Worm (Caenorhabditis elegans) whole organism, L1 larva: ENCODE results near the gene ZK154.6.

Experiments
- C04F5.9 ChIP-seq: sonication (generic microtip); optimal IDR thresholded peaks from 2 replicates; lab custom pipeline; 2016; ENCODE audit warnings: missing genetic modification characterization, missing compliant biosample characterization
- C16A3.4 ChIP-seq: fragments of 150-350 bp; optimal IDR thresholded peaks from 2 replicates; lab custom pipeline; 2014; ENCODE audit warnings: missing biosample characterization, missing genetic modification characterization
- F16B12.6 ChIP-seq: fragments of 150-350 bp; optimal IDR thresholded peaks from 2 replicates; lab custom pipeline; 2014; ENCODE audit warnings: missing biosample characterization, missing genetic modification characterization
- Y116A8C.19 ChIP-seq: sonication (generic microtip); optimal IDR thresholded peaks from 2 replicates; lab custom pipeline; 2016; ENCODE audit warnings: missing compliant biosample characterization, missing genetic modification characterization, borderline replicate concordance
- aha-1 ChIP-seq: fragments of 150-350 bp; optimal IDR thresholded peaks from 2 replicates; lab custom pipeline; 2014; ENCODE audit warnings: missing biosample characterization, missing genetic modification characterization
- ama-1 ChIP-seq: fragments of 150-350 bp; optimal IDR thresholded peaks from 2 replicates; lab custom pipeline; 2014
- ceh-8 ChIP-seq: fragments of 200-800 bp; sonication (Bioruptor generic); optimal IDR thresholded peaks from 2 replicates; lab custom pipeline; 2018; ENCODE audit warnings: mild to moderate bottlenecking, missing genetic modification characterization, moderate library complexity, missing compliant biosample characterization
- ceh-88 ChIP-seq: fragments of 200-800 bp; sonication (Bioruptor generic); IDR thresholded peaks from 2 replicates; pipeline ENCODE4 v1.3.6; 2022; ENCODE audit warnings: missing genetic modification characterization, missing compliant biosample characterization
- ces-1 ChIP-seq: fragments of 150-350 bp; optimal IDR thresholded peaks from 2 replicates; lab custom pipeline; 2014; ENCODE audit warnings: missing biosample characterization, missing genetic modification reagents, missing genetic modification characterization
- dsc-1 ChIP-seq: sonication (generic microtip); optimal IDR thresholded peaks from 2 replicates; lab custom pipeline; 2016; ENCODE audit warnings: mild to moderate bottlenecking, missing genetic modification characterization, missing compliant biosample characterization
- efl-1 ChIP-seq, 4 experiments: fragments of 150-350 bp; optimal IDR thresholded peaks in 3 of 4; peaks in 1 of 4; 1 replicate in 1 of 4; 2 replicates in 3 of 4; lab custom pipeline; 2014; ENCODE audit warnings: missing biosample characterization in 2 of 4, missing genetic modification characterization in 2 of 4, missing genetic modification reagents in 2 of 4
- efl-3 ChIP-seq: fragments of 200-800 bp; sonication (Bioruptor generic); optimal IDR thresholded peaks from 2 replicates; lab custom pipeline; 2018; ENCODE audit warnings: mild to moderate bottlenecking, missing genetic modification characterization, missing compliant biosample characterization
- egl-27 ChIP-seq, 2 experiments: fragments of 150-350 bp in 1 of 2; sonication (generic microtip); optimal IDR thresholded peaks; 3 replicates each; lab custom pipeline; 2017 to 2018; ENCODE audit warnings: missing biosample characterization in 2 of 2, missing genetic modification characterization in 2 of 2, missing genetic modification reagents in 2 of 2
- elt-2 ChIP-seq: sonication (generic microtip); optimal IDR thresholded peaks from 2 replicates; lab custom pipeline; 2016; ENCODE audit warnings: missing genetic modification characterization, mild to moderate bottlenecking, inconsistent platforms, missing compliant biosample characterization, missing genetic modification reagents
- elt-3 ChIP-seq, 6 experiments: fragments of 150-350 bp in 1 of 6; sonication (generic microtip); optimal IDR thresholded peaks; 2 replicates each; lab custom pipeline; 2017 to 2018; ENCODE audit warnings: missing biosample characterization in 6 of 6, missing genetic modification characterization in 6 of 6, inconsistent platforms in 1 of 6
- ets-5 ChIP-seq: fragments of 200-800 bp; sonication (Bioruptor generic); IDR thresholded peaks from 2 replicates; pipeline ENCODE4 v1.3.6; 2022; ENCODE audit warnings: missing genetic modification characterization, missing compliant biosample characterization
- fos-1 ChIP-seq: fragments of 150-350 bp; optimal IDR thresholded peaks from 2 replicates; lab custom pipeline; 2014; ENCODE audit warnings: missing biosample characterization, missing genetic modification characterization
- grh-1 ChIP-seq: fragments of 200-800 bp; sonication (Bioruptor generic); IDR thresholded peaks from 2 replicates; pipeline ENCODE4 v1.3.6; 2022; ENCODE audit warnings: missing genetic modification reagents, missing genetic modification characterization, missing compliant biosample characterization
- hlh-4 ChIP-seq: sonication (generic microtip); optimal IDR thresholded peaks from 2 replicates; lab custom pipeline; 2016; ENCODE audit warnings: mild to moderate bottlenecking, missing genetic modification characterization, missing compliant biosample characterization
- isw-1 ChIP-seq: fragments of 200-800 bp; sonication (Bioruptor generic); IDR thresholded peaks from 2 replicates; pipeline ENCODE4 v1.3.6; 2022; ENCODE audit warnings: missing genetic modification characterization, missing compliant biosample characterization
- lin-13 ChIP-seq: fragments of 150-350 bp; optimal IDR thresholded peaks from 2 replicates; lab custom pipeline; 2014; ENCODE audit warnings: missing biosample characterization, missing genetic modification reagents, missing genetic modification characterization
- lin-14 ChIP-seq: fragments of 200-800 bp; sonication (Bioruptor generic); optimal IDR thresholded peaks from 2 replicates; lab custom pipeline; 2018; ENCODE audit warnings: mild to moderate bottlenecking, missing genetic modification characterization, moderate library complexity, missing compliant biosample characterization
- lin-35 ChIP-seq, 2 experiments: fragments of 150-350 bp; optimal IDR thresholded peaks; 2 replicates each; lab custom pipeline; 2014; ENCODE audit warnings: missing biosample characterization in 2 of 2, missing genetic modification characterization in 2 of 2, missing genetic modification reagents in 2 of 2
- lin-39 ChIP-seq: fragments of 150-350 bp; optimal IDR thresholded peaks from 2 replicates; lab custom pipeline; 2014; ENCODE audit warnings: missing biosample characterization, missing genetic modification reagents, missing genetic modification characterization
- lir-3 ChIP-seq: sonication (generic microtip); optimal IDR thresholded peaks from 2 replicates; lab custom pipeline; 2016; ENCODE audit warnings: mild to moderate bottlenecking, missing genetic modification characterization, moderate library complexity, missing compliant biosample characterization; ENCODE audit not compliant: poor library complexity
- mab-9 ChIP-seq: fragments of 200-800 bp; sonication (Bioruptor generic); IDR thresholded peaks from 2 replicates; pipeline ENCODE4 v1.3.6; 2022; ENCODE audit warnings: missing genetic modification reagents, missing genetic modification characterization, missing compliant biosample characterization
- mdl-1 ChIP-seq, 2 experiments: fragments of 150-350 bp; optimal IDR thresholded peaks; 2 replicates each; lab custom pipeline; 2014 to 2017; ENCODE audit warnings: missing biosample characterization in 2 of 2, missing genetic modification characterization in 2 of 2, inconsistent platforms in 1 of 2
- mep-1 ChIP-seq: fragments of 150-350 bp; optimal IDR thresholded peaks from 2 replicates; lab custom pipeline; 2014; ENCODE audit warnings: missing biosample characterization, missing genetic modification characterization
- nhr-237 ChIP-seq: fragments of 150-350 bp; optimal IDR thresholded peaks from 2 replicates; lab custom pipeline; 2014; ENCODE audit warnings: missing biosample characterization, missing genetic modification characterization
- nhr-28 ChIP-seq: fragments of 150-350 bp; optimal IDR thresholded peaks from 2 replicates; lab custom pipeline; 2014; ENCODE audit warnings: missing biosample characterization, missing genetic modification characterization
- nhr-47 ChIP-seq: sonication (generic microtip); optimal IDR thresholded peaks from 2 replicates; lab custom pipeline; 2016; ENCODE audit warnings: mild to moderate bottlenecking, missing genetic modification characterization, moderate library complexity, missing compliant biosample characterization
- nhr-71 ChIP-seq: sonication (generic microtip); optimal IDR thresholded peaks from 2 replicates; lab custom pipeline; 2016; ENCODE audit warnings: mild to moderate bottlenecking, missing genetic modification characterization, moderate library complexity, missing compliant biosample characterization
- nhr-77 ChIP-seq: fragments of 150-350 bp; optimal IDR thresholded peaks from 2 replicates; lab custom pipeline; 2014; ENCODE audit warnings: missing biosample characterization, missing genetic modification characterization
- nhr-90 ChIP-seq: sonication (generic microtip); optimal IDR thresholded peaks from 2 replicates; lab custom pipeline; 2016; ENCODE audit warnings: mild to moderate bottlenecking, missing genetic modification characterization, missing compliant biosample characterization; ENCODE audit not compliant: poor library complexity
- pag-3 ChIP-seq: sonication (generic microtip); optimal IDR thresholded peaks from 2 replicates; lab custom pipeline; 2017; ENCODE audit warnings: missing genetic modification characterization, mild to moderate bottlenecking, missing compliant biosample characterization, antibody characterized with exemption, borderline replicate concordance; ENCODE audit not compliant: insufficient read depth
- pqm-1 ChIP-seq: sonication (generic microtip); optimal IDR thresholded peaks from 3 replicates; lab custom pipeline; 2017; ENCODE audit warnings: missing biosample characterization, missing genetic modification characterization
- rnt-1 ChIP-seq: sonication (generic microtip); optimal IDR thresholded peaks from 2 replicates; lab custom pipeline; 2016; ENCODE audit warnings: mild to moderate bottlenecking, missing genetic modification characterization, moderate library complexity, missing compliant biosample characterization
- skn-1 ChIP-seq: fragments of 150-350 bp; optimal IDR thresholded peaks from 2 replicates; lab custom pipeline; 2014; ENCODE audit warnings: missing biosample characterization, missing genetic modification characterization
- sox-4 ChIP-seq: sonication (generic microtip); optimal IDR thresholded peaks from 2 replicates; lab custom pipeline; 2016; ENCODE audit warnings: missing genetic modification characterization, missing compliant biosample characterization
- swsn-7 ChIP-seq: sonication (generic microtip); optimal IDR thresholded peaks from 2 replicates; lab custom pipeline; 2016; ENCODE audit warnings: missing genetic modification characterization, missing compliant biosample characterization
- tbx-2 ChIP-seq: sonication (generic microtip); optimal IDR thresholded peaks from 2 replicates; lab custom pipeline; 2016; ENCODE audit warnings: missing genetic modification characterization, missing compliant biosample characterization
- tlp-1 ChIP-seq: fragments of 150-350 bp; optimal IDR thresholded peaks from 2 replicates; lab custom pipeline; 2014; ENCODE audit warnings: missing biosample characterization, missing genetic modification characterization
- unc-130 ChIP-seq: fragments of 150-350 bp; optimal IDR thresholded peaks from 2 replicates; lab custom pipeline; 2017; ENCODE audit warnings: missing biosample characterization, missing genetic modification characterization, inconsistent platforms
- unc-30 ChIP-seq: sonication (generic microtip); optimal IDR thresholded peaks from 2 replicates; lab custom pipeline; 2017; ENCODE audit warnings: missing biosample characterization, missing genetic modification characterization
- unc-62 ChIP-seq: fragments of 150-350 bp; optimal IDR thresholded peaks from 2 replicates; lab custom pipeline; 2014; ENCODE audit warnings: missing biosample characterization, missing genetic modification reagents, missing genetic modification characterization
- unc-86 ChIP-seq: sonication (generic microtip); optimal IDR thresholded peaks from 2 replicates; lab custom pipeline; 2016; ENCODE audit warnings: missing genetic modification characterization, missing compliant biosample characterization
- xbp-1 ChIP-seq: sonication (generic microtip); optimal IDR thresholded peaks from 2 replicates; lab custom pipeline; 2016; ENCODE audit warnings: missing genetic modification characterization, missing compliant biosample characterization
- zip-4 ChIP-seq: fragments of 200-800 bp; sonication (Bioruptor generic); optimal IDR thresholded peaks from 2 replicates; lab custom pipeline; 2018; ENCODE audit warnings: mild to moderate bottlenecking, missing genetic modification characterization, moderate library complexity, missing compliant biosample characterization
- ztf-11 ChIP-seq, 2 experiments: sonication (generic microtip); optimal IDR thresholded peaks; 2 replicates each; lab custom pipeline; 2016 to 2017; ENCODE audit warnings: missing genetic modification characterization in 2 of 2, missing biosample characterization in 1 of 2, missing compliant biosample characterization in 1 of 2

ZK154.6 gene

ce11 chrX:7825707-7826106 is 32.3 kb upstream of the ZK154.6 start (continued):
- TF ChIP-seq sox-4 (tag; lab: Kevin White, UChicago) (no peak), efl-3 (peak; percentile 30), nhr-71 (tag; lab: Kevin White, UChicago) (peak; percentile 64), mep-1 (tag; lab: Kevin White, UChicago) (peak; percentile 70), elt-2 (tag; lab: Kevin White, UChicago) (peak; percentile 41), xbp-1 (peak; percentile 28), ces-1 (GFP tag; lab: Kevin White, UChicago) (no peak), nhr-47 (tag; lab: Kevin White, UChicago) (peak; percentile 56), tbx-2 (tag; lab: Kevin White, UChicago) (peak; percentile 30), elt-3 (tag; optimal IDR thresholded peaks at IDR 0.05; lab: Kevin White, UChicago) (peak in 4 of 6 experiments; percentile 38 to 59 (median 53)), pqm-1 (tag; lab: Kevin White, UChicago) (no peak), nhr-77 (tag; lab: Kevin White, UChicago) (peak; percentile 65), skn-1 (tag; lab: Kevin White, UChicago) (peak; percentile 30), lin-35 (GFP tag; optimal IDR thresholded peaks at IDR 0.05; lab: Kevin White, UChicago) (peak in 1 of 2 experiments; percentile 14), F16B12.6 (tag; lab: Kevin White, UChicago) (no peak), nhr-90 (tag; lab: Kevin White, UChicago) (peak; percentile 75), dsc-1 (tag; lab: Kevin White, UChicago) (no peak), rnt-1 (tag; lab: Kevin White, UChicago) (peak; percentile 36), ceh-8 (no peak), C16A3.4 (tag; lab: Kevin White, UChicago) (peak; percentile 11)

ce11 chrX:7823108-7823704 is 29.8 kb upstream of the ZK154.6 start, which contains the start of gene eef-1A.2:
eef-1A.2 (plus strand) TSS chrX:7823654.
- TF ChIP-seq fos-1 (tag; lab: Kevin White, UChicago) (peak; percentile 96), lin-13 (GFP tag; lab: Kevin White, UChicago) (peak; percentile 97), unc-30 (tag; lab: Kevin White, UChicago) (no peak), efl-1 (optimal IDR thresholded peaks at IDR 0.05; lab: Kevin White, UChicago) (peak; percentile 82 to 93), efl-1 (GFP tag; optimal IDR thresholded peaks at IDR 0.05 in 1 of 2; lab: Kevin White, UChicago) (peak; percentile 79 to 96), mab-9 (GFP tag; lab: Robert Waterston, UW) (peak; percentile 78), aha-1 (tag; lab: Kevin White, UChicago) (peak; percentile 76), nhr-237 (tag; lab: Kevin White, UChicago) (peak; percentile 94), grh-1 (GFP tag; lab: Robert Waterston, UW) (peak; percentile 91), lin-14 (GFP tag; lab: Kevin White, UChicago) (peak; percentile 99), zip-4 (GFP tag; lab: Kevin White, UChicago) (peak; percentile 99), nhr-77 (tag; lab: Kevin White, UChicago) (peak; percentile 97), tlp-1 (tag; lab: Kevin White, UChicago) (no peak), Y116A8C.19 (tag; lab: Kevin White, UChicago) (no peak), unc-86 (tag; lab: Kevin White, UChicago) (peak; percentile 91), pqm-1 (tag; lab: Kevin White, UChicago) (peak; percentile 69), ama-1 (lab: Kevin White, UChicago) (peak; percentile 74), hlh-4 (no peak), egl-27 (tag; optimal IDR thresholded peaks at IDR 0.05; lab: Kevin White, UChicago) (peak; percentile 78 to 95), ceh-8 (peak; percentile 92), ztf-11 (tag; optimal IDR thresholded peaks at IDR 0.05; lab: Kevin White, UChicago) (peak in 1 of 2 experiments; percentile 80), unc-62 (GFP tag; lab: Kevin White, UChicago) (no peak), nhr-28 (tag; lab: Kevin White, UChicago) (peak; percentile 67), mdl-1 (tag; optimal IDR thresholded peaks at IDR 0.05; lab: Kevin White, UChicago) (peak; percentile 72 to 98), isw-1 (GFP tag; lab: Robert Waterston, UW) (peak; percentile 95), ets-5 (GFP tag; lab: Robert Waterston, UW) (no peak), elt-3 (tag; optimal IDR thresholded peaks at IDR 0.05; lab: Kevin White, UChicago) (peak in 3 of 6 experiments; percentile 89 to 98 (median 92)), lin-39 (peak; percentile 39), efl-3 (no peak), pag-3 (tag; lab: Kevin White, UChicago) (no peak), sox-4 (tag; lab: Kevin White, UChicago) (peak; percentile 60), swsn-7 (tag; lab: Kevin White, UChicago) (peak; percentile 96), unc-130 (tag; lab: Kevin White, UChicago) (peak; percentile 83), ceh-88 (GFP tag; lab: Robert Waterston, UW) (peak; percentile 77), C04F5.9 (peak; percentile 68), lir-3 (tag; lab: Kevin White, UChicago) (peak; percentile 79)
